Worm (Caenorhabditis elegans) whole organism, L3 larva: ENCODE measurements around the gene str-64.

Source experiments
- ZK546.5 ChIP-seq: sonication (generic microtip); optimal IDR thresholded peaks from 2 replicates; lab custom pipeline; 2017; ENCODE audit warnings: missing biosample characterization, missing genetic modification characterization
- elt-2 ChIP-seq: sonication (generic microtip); optimal IDR thresholded peaks from 2 replicates; lab custom pipeline; 2016; ENCODE audit warnings: missing genetic modification reagents, mild to moderate bottlenecking, missing genetic modification characterization, missing compliant biosample characterization
- fos-1 ChIP-seq: fragments of 150-350 bp; optimal IDR thresholded peaks from 2 replicates; lab custom pipeline; 2014; ENCODE audit warnings: missing biosample characterization, missing genetic modification characterization
- lin-15B ChIP-seq: fragments of 150-350 bp; optimal IDR thresholded peaks from 2 replicates; lab custom pipeline; 2014; ENCODE audit warnings: missing biosample characterization, missing genetic modification characterization
- nfya-1 ChIP-seq: sonication (generic microtip); optimal IDR thresholded peaks from 2 replicates; lab custom pipeline; 2017; ENCODE audit warnings: missing genetic modification characterization, mild to moderate bottlenecking, missing compliant biosample characterization, antibody characterized with exemption, moderate library complexity; ENCODE audit not compliant: insufficient read depth
- nhr-11 ChIP-seq: fragments of 150-350 bp; optimal IDR thresholded peaks from 2 replicates; lab custom pipeline; 2014; ENCODE audit warnings: missing biosample characterization, missing genetic modification characterization
- nhr-12 ChIP-seq: fragments of 150-350 bp; optimal IDR thresholded peaks from 2 replicates; lab custom pipeline; 2014; ENCODE audit warnings: missing biosample characterization, missing genetic modification characterization
- unc-39 ChIP-seq: sonication (generic microtip); optimal IDR thresholded peaks from 4 replicates; lab custom pipeline; 2017; ENCODE audit warnings: missing biosample characterization, missing genetic modification characterization
- unc-62 ChIP-seq: fragments of 150-350 bp; sonication (generic microtip); optimal IDR thresholded peaks from 4 replicates; lab custom pipeline; 2014; ENCODE audit warnings: missing biosample characterization, missing genetic modification reagents, missing genetic modification characterization

DNA sequence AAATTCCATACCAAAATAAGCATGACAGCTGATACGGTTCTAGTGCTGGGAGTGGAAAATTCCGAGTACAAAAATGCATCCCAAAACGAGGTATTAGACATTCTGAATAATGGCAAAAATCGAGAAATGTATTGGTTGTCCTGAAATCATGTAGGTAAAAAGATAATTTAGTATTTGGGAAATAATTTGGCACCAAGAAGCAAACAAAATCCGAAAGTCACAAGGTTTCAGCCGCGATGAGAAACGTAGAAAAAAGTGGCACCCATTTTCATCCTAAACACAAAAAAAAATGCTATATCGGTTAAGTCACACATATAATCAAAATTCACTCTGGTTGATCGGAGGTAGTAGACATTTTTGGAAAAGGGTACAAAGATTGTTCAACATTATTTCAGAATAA lies 14.7 kb downstream of the str-64 start, which contains the start of gene srx-122:
- TF ChIP-seq ZK546.5 (tag; lab: Kevin White, UChicago) (no peak), nhr-12 (no peak), lin-15B (no peak), fos-1 (no peak), nhr-11 (tag; lab: Kevin White, UChicago) (no peak), nfya-1 (tag; lab: Kevin White, UChicago) (no peak), elt-2 (no peak), unc-62 (GFP tag; lab: Kevin White, UChicago) (no peak), unc-39 (tag; lab: Kevin White, UChicago) (no peak)
